Fruit fly (Drosophila melanogaster): ENCODE data around the gene CG31253.

CG31253 gene

DNA sequence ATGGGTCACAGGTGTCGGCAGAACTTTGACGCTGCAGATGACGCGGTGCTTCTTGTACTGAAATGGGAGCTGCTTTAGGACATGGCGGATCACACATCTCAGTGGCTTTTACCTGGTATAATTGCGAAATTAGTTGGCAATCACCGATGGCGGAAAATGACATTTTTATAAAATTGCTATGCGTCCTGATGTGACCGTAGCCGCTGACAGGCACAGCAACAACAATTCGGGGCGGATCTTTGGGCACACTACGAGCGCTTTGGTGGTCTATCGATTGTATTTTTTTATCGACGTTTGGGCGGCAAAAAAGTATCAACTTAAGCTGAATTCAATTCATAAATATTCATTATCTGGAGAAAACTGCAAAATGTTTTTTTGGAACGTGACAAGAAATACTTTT lies 6.5 kb downstream of the CG31253 start, which contains the start of gene CG4951 (continued):
- no peak for TF ChIP-seq chn (GFP tag; optimal IDR thresholded peaks at IDR 0.05)
- TF ChIP-seq Dbx (GFP tag; IDR thresholded peaks at IDR 0.05) = no peak
- no peak for TF ChIP-seq sob (GFP tag; IDR thresholded peaks at IDR 0.05)
- TF ChIP-seq Elba2 (GFP tag; optimal IDR thresholded peaks at IDR 0.05) = no peak
- peak; percentile 61 for TF ChIP-seq Bgb (GFP tag; IDR thresholded peaks at IDR 0.05; ENCODE audit: partially characterized antibody)
- TF ChIP-seq CG15479 (GFP tag; optimal IDR thresholded peaks at IDR 0.05) = no peak
- no peak for TF ChIP-seq CG11093 (GFP tag; IDR thresholded peaks at IDR 0.05)
- peak; percentile 22 for TF ChIP-seq nmo (GFP tag; optimal IDR thresholded peaks at IDR 0.05)
- no peak for TF ChIP-seq CG2120 (GFP tag; optimal IDR thresholded peaks at IDR 0.05)
- TF ChIP-seq vvl (GFP tag; IDR thresholded peaks at IDR 0.05) = peak; percentile 34; the same call in 1 of the 2 replicates
- TF ChIP-seq otp (GFP tag; IDR thresholded peaks at IDR 0.05) = no peak
- TF ChIP-seq Bdp1 (GFP tag; optimal IDR thresholded peaks at IDR 0.05) = no peak
- TF ChIP-seq Myb (GFP tag; optimal IDR thresholded peaks at IDR 0.05) = peak; percentile 34
- peak; percentile 70 for TF ChIP-seq CG17186 (GFP tag; optimal IDR thresholded peaks at IDR 0.05)
- no peak for TF ChIP-seq CG12071 (GFP tag; optimal IDR thresholded peaks at IDR 0.05)
- TF ChIP-seq fru (optimal IDR thresholded peaks at IDR 0.05) = no peak
- TF ChIP-seq Pdp1 (GFP tag; optimal IDR thresholded peaks at IDR 0.05) = no peak
- peak; percentile 57; the same call in 1 of the 2 replicates for TF ChIP-seq tna (GFP tag; IDR thresholded peaks at IDR 0.05; ENCODE audit: partially characterized antibody)
- no peak for TF ChIP-seq dm (GFP tag; optimal IDR thresholded peaks at IDR 0.05)
- no peak for TF ChIP-seq CG6683 (GFP tag; optimal IDR thresholded peaks at IDR 0.05)
- peak; percentile 36; the same call in 1 of the 3 replicates for TF ChIP-seq vnd (GFP tag; IDR thresholded peaks at IDR 0.05; ENCODE audit: partially characterized antibody)
- TF ChIP-seq CG33557 (GFP tag; optimal IDR thresholded peaks at IDR 0.05) = no peak
- TF ChIP-seq peb (GFP tag; IDR thresholded peaks at IDR 0.05) = no peak
- TF ChIP-seq ranshi (GFP tag; IDR thresholded peaks at IDR 0.05) = no peak
- peak; percentile 36 for TF ChIP-seq bigmax (GFP tag; optimal IDR thresholded peaks at IDR 0.05)
- peak; percentile 66 for TF ChIP-seq trem (tag; optimal IDR thresholded peaks at IDR 0.05)
- no peak for TF ChIP-seq salm (tag; optimal IDR thresholded peaks at IDR 0.05)
- TF ChIP-seq CG1792 (GFP tag; optimal IDR thresholded peaks at IDR 0.05) = no peak
- no peak for TF ChIP-seq CG9876 (GFP tag; optimal IDR thresholded peaks at IDR 0.05)
- TF ChIP-seq Abd-B (GFP tag; optimal IDR thresholded peaks at IDR 0.05) = no peak
- TF ChIP-seq Mrtf (GFP tag; IDR thresholded peaks at IDR 0.05) = no peak
- TF ChIP-seq CG15696 (tag; optimal IDR thresholded peaks at IDR 0.05) = no peak
- no peak for TF ChIP-seq CG7372 (GFP tag; IDR thresholded peaks at IDR 0.05)
- TF ChIP-seq corto (GFP tag; optimal IDR thresholded peaks at IDR 0.05) = no peak
- TF ChIP-seq CG2129 (GFP tag; IDR thresholded peaks at IDR 0.05; ENCODE audit: partially characterized antibody) = no peak
- no peak for TF ChIP-seq CG3407 (GFP tag; optimal IDR thresholded peaks at IDR 0.05)
- no peak for TF ChIP-seq CkIIα-i1 (GFP tag; IDR thresholded peaks at IDR 0.05)
- no peak for TF ChIP-seq Adf1 (GFP tag; IDR thresholded peaks at IDR 0.05)
- no peak for TF ChIP-seq sim (GFP tag; IDR thresholded peaks at IDR 0.05)
- no peak for TF ChIP-seq bab2 (GFP tag; optimal IDR thresholded peaks at IDR 0.05)
- no peak for TF ChIP-seq CG11695 (GFP tag; IDR thresholded peaks at IDR 0.05)
- no peak for TF ChIP-seq lola (GFP tag; optimal IDR thresholded peaks at IDR 0.05)
- no peak for TF ChIP-seq CG4820 (GFP tag; optimal IDR thresholded peaks at IDR 0.05)
- TF ChIP-seq wor (GFP tag; IDR thresholded peaks at IDR 0.05) = no peak
- no peak for TF ChIP-seq ind (GFP tag; optimal IDR thresholded peaks at IDR 0.05)
- no peak for TF ChIP-seq CG18476 (GFP tag; optimal IDR thresholded peaks at IDR 0.05)
- TF ChIP-seq pros (GFP tag; optimal IDR thresholded peaks at IDR 0.05) = no peak
- no peak for TF ChIP-seq CG2202 (tag; optimal IDR thresholded peaks at IDR 0.05)
- no peak for TF ChIP-seq lilli (GFP tag; optimal IDR thresholded peaks at IDR 0.05)
- no peak for TF ChIP-seq CG6689 (GFP tag; IDR thresholded peaks at IDR 0.05)
- no peak for TF ChIP-seq CG11247 (GFP tag; IDR thresholded peaks at IDR 0.05)
- TF ChIP-seq twi (tag; optimal IDR thresholded peaks at IDR 0.05) = no peak
